Fruit fly (Drosophila melanogaster): ENCODE data around the gene swa.
A peak's percentile ranks its signal among the peaks of the same experiment; 100 is the strongest.
"Not testable (repeated sequence)": the region's sequence is repeated elsewhere in the genome, so short reads cannot be mapped to it uniquely, and the experiment has no call there.

swa gene

DNA sequence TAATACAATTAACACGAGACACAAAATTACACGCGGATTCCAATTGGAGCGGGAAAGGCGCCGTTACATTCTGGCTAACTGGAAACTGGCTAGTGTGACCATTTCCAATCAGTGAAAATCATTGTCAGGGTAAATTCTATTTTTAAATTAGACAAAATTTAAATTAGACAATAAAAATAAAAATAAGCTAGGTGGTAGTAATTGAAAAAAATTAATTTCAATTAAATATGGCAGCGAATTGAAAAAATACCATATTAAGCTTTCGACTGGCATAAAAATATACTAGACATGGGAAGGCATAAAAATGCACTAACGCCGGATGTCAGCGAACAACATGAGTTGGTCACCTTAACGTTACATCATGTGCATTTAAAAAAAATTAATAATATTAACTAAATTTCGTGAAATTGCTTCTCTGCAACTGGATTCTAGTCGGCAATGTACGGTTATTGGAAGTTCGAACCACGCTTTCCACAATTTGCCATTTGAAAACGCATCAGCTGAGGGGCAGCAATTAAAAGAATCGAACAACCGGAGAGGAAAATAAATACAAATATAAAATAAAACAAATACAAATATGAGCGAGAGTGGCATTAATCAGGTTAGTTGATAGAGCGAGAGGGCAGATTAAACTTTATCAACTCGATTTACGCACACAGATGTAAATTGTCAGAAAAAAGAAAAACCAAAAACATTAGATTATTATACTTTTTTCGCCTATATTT lies at the start of gene swa, which contains the start of gene Marf:
TSS of gene swa (minus strand) at position 77 of the 725 bp plus-strand sequence.
TSS of gene Marf (plus strand) at position 318 of the 725 bp plus-strand sequence.
- no peak for TF ChIP-seq CG17801 (GFP tag; optimal IDR thresholded peaks at IDR 0.05; ENCODE audit: partially characterized antibody)

DNA sequence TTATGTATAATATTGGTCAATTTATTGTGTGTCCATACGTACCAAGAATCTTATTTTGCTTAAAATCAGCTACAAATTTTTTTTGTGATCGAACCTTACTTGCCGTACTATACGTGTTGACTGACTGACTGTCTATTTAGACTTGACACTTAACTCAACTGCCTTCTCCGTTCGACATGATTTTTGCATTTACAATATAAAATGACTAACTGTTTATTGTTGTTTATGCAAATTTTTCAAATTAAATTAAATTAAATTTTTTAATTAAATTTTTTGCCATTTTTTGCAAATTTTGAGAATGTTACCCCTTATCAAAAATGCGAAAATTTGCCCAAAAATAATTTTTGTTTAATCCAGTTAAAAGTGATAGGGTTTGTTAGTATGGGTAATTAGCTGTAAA lies 34.5 kb upstream of the swa start, which contains the start of gene CG33669:
TSS of gene CG33669 (minus strand) at position 101 of the 400 bp plus-strand sequence.
- not testable (repeated sequence) for TF ChIP-seq CG17801 (GFP tag; optimal IDR thresholded peaks at IDR 0.05; ENCODE audit: partially characterized antibody)

DNA sequence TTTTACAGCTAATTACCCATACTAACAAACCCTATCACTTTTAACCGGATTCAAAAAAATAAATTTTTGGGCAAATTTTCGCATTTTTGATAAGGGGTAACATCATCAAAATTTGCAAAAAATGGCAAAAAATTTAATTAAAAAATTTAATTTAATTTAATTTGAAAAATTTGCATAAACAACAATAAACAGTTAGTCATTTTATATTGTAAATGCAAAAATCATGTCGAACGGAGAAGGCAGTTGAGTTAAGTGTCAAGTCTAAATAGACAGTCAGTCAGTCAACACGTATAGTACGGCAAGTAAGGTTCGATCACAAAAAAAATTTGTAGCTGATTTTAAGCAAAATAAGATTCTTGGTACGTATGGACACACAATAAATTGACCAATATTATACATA lies 18.4 kb upstream of the swa start, which contains the start of gene CG33664:
TSS of gene CG33664 (plus strand) at position 301 of the 400 bp plus-strand sequence.
- TF ChIP-seq CG17801 (GFP tag; optimal IDR thresholded peaks at IDR 0.05; ENCODE audit: partially characterized antibody), result not testable (repeated sequence)

DNA sequence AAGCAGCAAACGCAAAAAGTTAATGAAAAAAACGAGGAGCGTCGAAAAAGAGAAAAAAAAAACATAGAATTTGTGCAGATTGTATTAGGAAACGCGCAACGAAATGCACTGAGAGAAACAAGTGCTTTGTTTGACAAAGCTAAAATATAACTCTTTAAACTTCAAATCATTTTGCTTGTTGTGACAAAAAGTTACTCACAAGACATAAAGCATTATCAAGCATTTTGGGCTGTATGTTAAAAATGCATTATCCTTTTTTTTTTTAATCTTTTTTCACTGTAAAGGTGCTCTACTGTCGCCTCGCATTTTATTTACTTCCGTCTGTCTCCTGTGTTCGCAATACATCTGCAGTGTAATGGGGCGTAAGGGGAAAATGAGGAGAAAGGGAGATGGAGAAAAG lies 11.2 kb upstream of the swa start:
- TF ChIP-seq CG17801 (GFP tag; optimal IDR thresholded peaks at IDR 0.05; ENCODE audit: partially characterized antibody), result no peak

DNA sequence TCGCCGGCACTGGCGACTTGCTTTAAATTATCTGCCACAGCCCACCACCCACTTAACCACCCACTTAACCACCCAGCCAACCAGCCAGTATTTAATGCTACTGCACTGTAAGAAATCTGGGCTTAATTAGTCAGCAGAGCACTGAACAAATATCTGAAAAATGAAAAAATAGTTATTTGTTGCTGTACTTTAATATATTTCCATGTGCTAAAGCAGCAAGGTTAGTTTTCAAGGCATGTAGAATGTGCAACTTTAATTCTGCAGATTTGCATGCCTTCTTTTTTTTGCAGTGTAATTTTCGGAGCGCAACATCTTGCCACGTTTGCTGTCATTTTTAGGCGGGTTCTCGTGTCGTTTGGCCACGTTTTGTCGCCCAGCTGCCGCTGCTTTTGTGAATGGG lies 10.1 kb upstream of the swa start:
- no peak for TF ChIP-seq CG17801 (GFP tag; optimal IDR thresholded peaks at IDR 0.05; ENCODE audit: partially characterized antibody)

DNA sequence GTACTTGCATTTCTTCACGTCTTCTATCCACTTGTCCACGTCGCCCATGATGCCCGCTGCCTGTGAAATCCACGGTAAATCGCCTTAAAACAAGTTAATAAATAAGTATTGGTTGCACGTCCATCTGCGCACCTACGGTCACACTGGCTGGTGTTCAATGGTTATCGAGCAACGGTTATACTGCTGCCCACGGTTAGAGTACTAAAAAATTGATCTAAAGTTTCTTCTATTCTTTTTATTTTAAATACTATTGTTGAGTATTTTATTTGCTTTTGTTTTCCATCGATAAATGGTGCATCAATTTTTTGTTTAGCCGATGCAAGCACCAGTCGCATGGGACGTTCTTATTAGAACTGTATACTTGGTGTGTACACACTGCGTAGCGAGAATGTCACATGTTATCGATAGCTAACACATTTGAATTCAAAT lies 7.3 kb upstream of the swa start, which contains the start of gene PpV:
TSS of gene PpV (minus strand) at position 147 of the 429 bp plus-strand sequence.
- TF ChIP-seq CG17801 (GFP tag; optimal IDR thresholded peaks at IDR 0.05; ENCODE audit: partially characterized antibody), result peak; percentile 95

DNA sequence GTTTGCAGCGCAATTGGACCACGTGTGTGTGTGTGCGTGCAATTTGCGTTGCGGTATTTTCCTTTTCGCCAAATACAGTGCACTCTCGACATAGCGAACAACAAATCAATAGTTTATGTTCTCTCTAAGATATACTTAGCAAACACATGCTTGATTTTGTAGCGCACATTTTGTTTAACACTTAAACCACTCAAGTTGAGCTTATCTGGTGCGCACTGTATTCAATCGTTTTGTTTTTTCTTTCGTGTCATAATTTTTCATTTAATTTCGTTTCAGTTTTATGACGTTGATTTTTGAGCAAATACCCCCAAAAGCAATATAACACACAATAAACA lies 816 bp upstream of the swa start:
- TF ChIP-seq CG17801 (GFP tag; optimal IDR thresholded peaks at IDR 0.05; ENCODE audit: partially characterized antibody), result peak; percentile 95

DNA sequence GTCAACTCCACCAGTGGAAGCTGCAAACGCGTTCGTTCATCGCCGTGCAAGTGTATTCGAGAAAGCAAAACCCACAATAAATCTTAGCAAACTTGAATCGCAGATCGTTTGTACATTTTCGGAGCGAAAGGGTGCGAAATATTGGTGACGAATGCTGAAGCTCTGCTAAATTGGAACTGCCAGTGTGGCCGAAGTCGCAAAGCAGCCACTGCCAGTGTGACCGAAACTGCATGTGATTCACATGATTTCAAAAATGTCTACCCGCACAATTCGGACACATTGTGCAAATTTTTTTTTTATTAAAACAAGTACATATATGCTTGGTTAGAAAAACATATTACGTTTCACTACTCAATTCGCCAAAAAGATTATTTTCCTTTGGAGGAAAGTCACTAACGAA lies 4.3 kb downstream of the swa start:
- no peak for TF ChIP-seq CG17801 (GFP tag; optimal IDR thresholded peaks at IDR 0.05; ENCODE audit: partially characterized antibody)

DNA sequence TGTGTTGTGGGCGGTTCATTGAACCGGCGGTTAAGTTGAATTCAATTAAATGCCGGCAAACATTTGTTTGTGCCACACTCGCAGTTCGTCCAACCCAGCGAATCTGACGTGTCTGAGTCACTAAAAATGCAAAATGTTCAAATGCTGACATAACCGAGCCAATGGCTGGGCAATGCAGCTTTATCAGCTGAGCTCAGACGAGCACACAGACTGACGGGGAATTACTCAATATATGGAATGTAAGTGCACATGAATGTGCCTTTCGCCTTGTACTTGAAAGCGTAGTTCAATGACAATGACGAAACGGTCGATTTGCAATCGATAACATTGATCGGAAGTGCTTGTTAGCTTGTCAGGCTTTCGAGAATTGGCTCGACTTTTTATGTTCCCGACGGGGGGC lies 7.3 kb downstream of the swa start:
- no peak for TF ChIP-seq CG17801 (GFP tag; optimal IDR thresholded peaks at IDR 0.05; ENCODE audit: partially characterized antibody)

DNA sequence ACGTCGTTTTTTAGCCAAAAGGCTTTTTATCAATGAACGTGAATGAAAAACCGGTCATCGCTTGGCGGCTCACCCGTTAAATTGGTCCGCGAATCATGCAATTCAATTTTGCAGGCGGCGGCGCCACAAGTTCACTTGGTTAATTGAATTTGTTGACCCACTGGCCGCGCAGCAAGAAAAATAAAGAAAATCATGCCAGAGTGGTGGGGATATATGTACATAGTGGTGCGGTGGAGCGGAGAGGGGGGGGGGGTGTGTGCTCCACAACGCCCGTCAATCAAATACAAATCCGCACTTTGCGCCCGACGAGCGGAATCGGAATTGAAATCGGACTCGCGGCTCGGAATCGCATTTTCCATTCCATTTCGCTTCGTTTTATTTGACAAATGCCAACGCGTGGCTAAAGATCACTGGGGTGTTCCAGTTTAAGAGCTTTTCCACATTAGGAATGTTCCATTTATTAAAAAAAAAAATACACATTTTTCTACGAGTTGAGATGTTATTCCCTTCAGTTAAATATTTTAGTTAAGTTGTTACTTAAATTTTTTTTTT lies 8.0 kb downstream of the swa start:
- no peak for TF ChIP-seq CG17801 (GFP tag; optimal IDR thresholded peaks at IDR 0.05; ENCODE audit: partially characterized antibody)

DNA sequence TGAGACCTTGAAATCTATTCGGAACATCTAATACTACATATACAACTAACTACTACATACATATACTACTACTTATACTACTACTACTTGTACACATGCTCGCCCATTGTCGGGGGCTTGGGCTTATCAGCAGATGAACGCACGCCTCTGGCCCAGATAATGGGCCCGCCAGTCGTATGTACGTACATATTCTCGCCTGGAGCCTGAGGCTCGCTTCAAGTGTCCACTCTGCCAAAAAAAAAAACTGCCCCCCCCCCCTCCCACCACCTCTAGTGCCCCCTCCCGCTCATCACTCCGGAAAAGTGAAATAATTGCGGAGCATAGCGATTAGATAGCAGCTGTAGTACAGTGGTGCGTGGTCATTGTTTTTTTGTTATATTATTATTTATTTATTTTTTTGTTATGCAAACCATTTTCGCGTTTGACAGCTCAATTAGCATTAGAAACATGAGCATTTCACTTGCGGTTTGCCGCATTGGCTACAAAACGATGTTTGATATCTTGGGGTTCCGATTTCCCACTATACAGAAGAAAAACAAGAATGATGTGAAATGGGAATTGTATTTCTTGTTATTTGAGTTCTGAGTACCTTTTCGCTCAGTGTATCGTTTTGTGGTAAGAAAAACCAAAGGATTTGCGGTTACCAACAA lies 8.6 kb downstream of the swa start:
- no peak for TF ChIP-seq CG17801 (GFP tag; optimal IDR thresholded peaks at IDR 0.05; ENCODE audit: partially characterized antibody)

DNA sequence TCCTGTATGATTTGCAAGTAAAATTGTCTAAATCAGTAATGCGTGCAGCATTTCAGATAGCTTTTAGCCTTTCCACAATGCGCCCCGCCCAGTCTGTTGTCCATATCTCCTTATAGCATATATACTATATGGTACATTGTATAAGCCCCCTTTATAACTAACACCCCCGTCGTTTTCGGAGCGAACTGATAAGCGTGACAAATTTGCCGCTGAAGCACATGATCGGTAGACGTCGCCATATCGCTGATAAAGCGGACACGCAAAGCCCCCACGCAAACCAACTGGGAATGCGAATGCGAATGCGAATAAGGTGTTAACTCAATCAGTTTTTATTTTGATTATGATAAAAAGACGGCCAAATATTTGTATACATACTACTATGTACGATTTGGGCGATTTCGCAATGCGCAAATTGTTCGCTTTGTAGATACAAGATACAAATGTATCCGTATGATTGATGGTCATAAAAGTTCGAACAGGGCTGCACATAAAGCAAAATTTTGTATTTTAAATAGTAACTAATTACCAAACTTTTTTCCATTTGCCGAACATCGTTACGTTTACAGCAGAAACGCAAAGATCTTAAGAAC lies 10.3 kb downstream of the swa start:
- no peak for TF ChIP-seq CG17801 (GFP tag; optimal IDR thresholded peaks at IDR 0.05; ENCODE audit: partially characterized antibody)

DNA sequence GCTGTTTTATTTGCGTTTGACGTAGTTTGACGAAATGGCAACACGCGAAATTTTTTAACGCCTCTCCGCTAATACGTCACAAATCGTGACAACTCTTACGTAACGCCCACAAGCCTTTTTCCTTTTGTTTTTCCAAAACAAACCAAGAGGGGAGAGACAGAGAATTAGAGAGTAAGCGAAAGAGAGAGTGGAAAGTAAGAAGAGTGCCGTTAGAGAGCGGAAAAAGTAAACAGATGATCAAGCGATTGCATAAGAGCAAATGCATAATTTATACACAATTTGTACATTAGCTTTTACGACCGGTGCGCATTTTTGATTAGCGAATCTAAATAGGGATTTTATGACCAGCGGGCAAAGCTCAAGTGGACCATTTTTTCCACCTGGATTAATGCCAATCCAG lies 11.3 kb downstream of the swa start:
- no peak for TF ChIP-seq CG17801 (GFP tag; optimal IDR thresholded peaks at IDR 0.05; ENCODE audit: partially characterized antibody)

DNA sequence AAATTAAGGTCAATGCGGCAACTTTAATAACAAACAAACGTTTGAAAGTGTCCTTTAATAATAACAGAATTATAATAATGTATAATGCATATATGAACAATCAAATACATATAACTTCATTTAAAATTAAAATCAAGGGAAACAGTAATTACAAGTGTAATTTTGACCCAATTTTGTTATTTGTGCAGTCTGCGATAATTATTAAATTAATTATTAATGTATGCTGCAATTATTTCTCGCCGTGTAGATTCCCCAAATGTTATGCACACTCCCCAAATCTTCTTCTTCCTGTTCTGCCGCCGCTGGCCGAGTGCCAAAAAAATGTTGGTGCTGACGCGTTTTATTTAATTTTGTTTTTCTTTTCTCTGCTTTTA lies 11.9 kb downstream of the swa start:
- peak; percentile 89 for TF ChIP-seq CG17801 (GFP tag; optimal IDR thresholded peaks at IDR 0.05; ENCODE audit: partially characterized antibody)

DNA sequence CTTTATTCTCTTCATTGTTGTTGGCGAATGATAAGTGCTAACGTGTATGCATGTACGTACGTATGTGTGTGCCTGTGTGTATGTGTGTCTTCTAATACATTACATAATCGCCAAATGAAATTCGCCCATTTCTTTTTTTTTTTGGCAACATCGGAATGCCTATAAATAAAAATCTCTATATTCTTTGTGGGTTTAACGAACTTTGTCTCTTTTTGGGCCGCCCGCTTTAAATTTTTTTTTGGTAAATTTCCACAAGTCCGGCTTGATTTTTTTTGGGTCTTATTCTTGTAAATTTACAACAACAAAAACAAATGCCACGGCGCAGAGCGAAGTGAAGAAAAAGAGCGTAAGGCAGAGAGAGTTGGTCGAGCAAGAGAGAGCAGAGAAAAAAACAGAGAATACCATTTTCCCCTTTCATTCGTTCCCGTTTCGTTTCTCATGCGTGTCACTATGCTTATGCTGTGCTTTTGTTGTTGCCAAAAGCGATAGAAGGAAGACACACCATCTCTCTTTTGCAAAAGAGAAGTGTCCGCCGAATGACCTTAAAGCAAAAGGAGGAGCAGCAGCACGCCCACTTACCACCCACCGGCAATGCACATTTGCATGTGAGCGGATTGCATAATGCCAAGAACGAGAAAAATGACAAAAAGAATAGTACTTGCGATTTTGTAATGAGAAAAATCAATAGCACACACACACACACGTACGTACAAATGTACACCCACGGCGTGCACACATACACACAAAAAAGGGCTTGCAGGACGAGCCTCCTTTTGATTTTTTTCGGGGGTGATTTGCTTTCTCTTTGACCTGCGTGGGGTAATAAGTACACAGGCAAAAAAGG lies 12.5 kb downstream of the swa start:
- no peak for TF ChIP-seq CG17801 (GFP tag; optimal IDR thresholded peaks at IDR 0.05; ENCODE audit: partially characterized antibody)
